Worm (Caenorhabditis elegans): Measurements from ENCODE around the gene F39G3.3.

- TF ChIP-seq unc-30 (tag; optimal IDR thresholded peaks at IDR 0.05) (no peak), Y116A8C.19 (tag; optimal IDR thresholded peaks at IDR 0.05; ENCODE audit: borderline replicate concordance) (no peak), zag-1 (tag; optimal IDR thresholded peaks at IDR 0.05) (no peak), aha-1 (tag; optimal IDR thresholded peaks at IDR 0.05) (no peak), dpl-1 (GFP tag; optimal IDR thresholded peaks at IDR 0.05) (no peak)
Measured at ce11 chrV:4693282-4693588, 38.5 kb upstream of the F39G3.3 start.
